Worm (Caenorhabditis elegans) whole organism, L4 larva: ENCODE results near the gene yju-2.

ENCODE experiments used
- F10B5.3 ChIP-seq: sonication (generic microtip); optimal IDR thresholded peaks from 2 replicates; lab custom pipeline; 2016; ENCODE audit warnings: mild to moderate bottlenecking, missing genetic modification characterization, missing compliant biosample characterization
- R02D3.7 ChIP-seq: fragments of 150-350 bp; sonication (generic microtip); optimal IDR thresholded peaks from 3 replicates; lab custom pipeline; 2014; ENCODE audit warnings: missing biosample characterization, missing genetic modification characterization
- T26A8.4 ChIP-seq: fragments of 200-800 bp; sonication (Bioruptor generic); IDR thresholded peaks from 2 replicates; pipeline ENCODE4 v1.3.6; 2022; ENCODE audit warnings: missing genetic modification characterization, missing compliant biosample characterization
- Y5F2A.4 ChIP-seq: fragments of 200-800 bp; sonication (Bioruptor generic); optimal IDR thresholded peaks from 2 replicates; lab custom pipeline; 2018; ENCODE audit warnings: mild to moderate bottlenecking, missing genetic modification characterization, missing compliant biosample characterization
- aha-1 ChIP-seq: fragments of 150-350 bp; peaks from one replicate; lab custom pipeline; 2014; ENCODE audit warnings: missing biosample characterization, missing genetic modification characterization
- attf-4 ChIP-seq: sonication (generic microtip); optimal IDR thresholded peaks from 3 replicates; lab custom pipeline; 2017; ENCODE audit warnings: missing biosample characterization, missing genetic modification characterization
- ceh-20 ChIP-seq: fragments of 200-800 bp; sonication (Bioruptor generic); IDR thresholded peaks from 2 replicates; pipeline ENCODE4 v1.3.6; 2022; ENCODE audit warnings: missing genetic modification reagents, missing genetic modification characterization, missing compliant biosample characterization
- ctbp-1 ChIP-seq: fragments of 200-800 bp; sonication (Bioruptor generic); IDR thresholded peaks from 2 replicates; pipeline ENCODE4 v1.3.6; 2022; ENCODE audit warnings: missing genetic modification reagents, missing genetic modification characterization, missing compliant biosample characterization
- daf-12 ChIP-seq: fragments of 150-350 bp; optimal IDR thresholded peaks from 2 replicates; lab custom pipeline; 2014; ENCODE audit warnings: missing biosample characterization, missing genetic modification reagents, missing genetic modification characterization
- daf-16 ChIP-seq, 3 experiments: sonication (generic microtip); optimal IDR thresholded peaks; 2 replicates each; lab custom pipeline; 2016 to 2017; ENCODE audit warnings: missing genetic modification characterization in 3 of 3, missing genetic modification reagents in 3 of 3, mild to moderate bottlenecking in 2 of 3, missing compliant biosample characterization in 2 of 3, missing biosample characterization in 1 of 3, moderate library complexity in 1 of 3
- daf-19 ChIP-seq: fragments of 200-800 bp; sonication (Bioruptor generic); conservative IDR thresholded peaks from 2 replicates; pipeline ENCODE4 v1.3.6; 2022; ENCODE audit warnings: missing genetic modification characterization, missing compliant biosample characterization
- dmd-9 ChIP-seq: fragments of 200-800 bp; sonication (Bioruptor generic); IDR thresholded peaks from 2 replicates; pipeline ENCODE4 v1.3.6; 2022; ENCODE audit warnings: missing genetic modification reagents, missing genetic modification characterization, missing compliant biosample characterization
- dve-1 ChIP-seq: sonication (generic microtip); optimal IDR thresholded peaks from 2 replicates; lab custom pipeline; 2017; ENCODE audit warnings: antibody characterized with exemption, mild to moderate bottlenecking, missing genetic modification characterization, missing compliant biosample characterization; ENCODE audit not compliant: insufficient read depth
- gei-8 ChIP-seq: fragments of 200-800 bp; sonication (Bioruptor generic); optimal IDR thresholded peaks from 2 replicates; lab custom pipeline; 2018; ENCODE audit warnings: mild to moderate bottlenecking, missing genetic modification characterization, missing compliant biosample characterization
- hlh-11 ChIP-seq: fragments of 200-800 bp; sonication (Bioruptor generic); optimal IDR thresholded peaks from 2 replicates; lab custom pipeline; 2018; ENCODE audit warnings: mild to moderate bottlenecking, missing genetic modification characterization, missing compliant biosample characterization
- hlh-30 ChIP-seq: sonication (generic microtip); optimal IDR thresholded peaks from 2 replicates; lab custom pipeline; 2017; ENCODE audit warnings: antibody characterized with exemption, mild to moderate bottlenecking, missing genetic modification characterization, missing compliant biosample characterization; ENCODE audit not compliant: insufficient read depth
- jun-1 ChIP-seq: fragments of 150-350 bp; optimal IDR thresholded peaks from 2 replicates; lab custom pipeline; 2014; ENCODE audit warnings: missing biosample characterization, missing genetic modification reagents, missing genetic modification characterization
- lim-7 ChIP-seq: fragments of 200-800 bp; sonication (Bioruptor generic); IDR thresholded peaks from 2 replicates; pipeline ENCODE4 v1.3.6; 2022; ENCODE audit warnings: missing genetic modification characterization, missing compliant biosample characterization
- lin-15B ChIP-seq: fragments of 150-350 bp; sonication (generic microtip); optimal IDR thresholded peaks from 3 replicates; lab custom pipeline; 2014; ENCODE audit warnings: missing biosample characterization, missing genetic modification characterization
- lin-38 ChIP-seq: fragments of 200-800 bp; sonication (Bioruptor generic); IDR thresholded peaks from 2 replicates; pipeline ENCODE4 v1.3.6; 2022; ENCODE audit warnings: missing genetic modification reagents, missing genetic modification characterization, missing compliant biosample characterization
- lin-39 ChIP-seq: fragments of 150-350 bp; optimal IDR thresholded peaks from 2 replicates; lab custom pipeline; 2014; ENCODE audit warnings: missing biosample characterization, missing genetic modification reagents, missing genetic modification characterization
- lsy-2 ChIP-seq, 2 experiments: fragments of 150-350 bp in 1 of 2; sonication (generic microtip) in 1 of 2; optimal IDR thresholded peaks; 2 replicates each; lab custom pipeline; 2014 to 2017; ENCODE audit warnings: missing biosample characterization in 2 of 2, missing genetic modification characterization in 2 of 2
- mdl-1 ChIP-seq, 2 experiments: fragments of 150-350 bp in 1 of 2; sonication (generic microtip) in 1 of 2; optimal IDR thresholded peaks; 2 replicates each; lab custom pipeline; 2014 to 2017; ENCODE audit warnings: missing biosample characterization in 2 of 2, missing genetic modification characterization in 2 of 2
- mes-2 ChIP-seq: sonication (generic microtip); optimal IDR thresholded peaks from 2 replicates; lab custom pipeline; 2016; ENCODE audit warnings: missing genotype, mild to moderate bottlenecking, missing genetic modification characterization, missing compliant biosample characterization; ENCODE audit not compliant: poor library complexity, severe bottlenecking
- nhr-11 ChIP-seq: fragments of 150-350 bp; optimal IDR thresholded peaks from 2 replicates; lab custom pipeline; 2014; ENCODE audit warnings: missing biosample characterization, missing genetic modification characterization
- nhr-111 ChIP-seq: fragments of 200-800 bp; sonication (Bioruptor generic); optimal IDR thresholded peaks from 2 replicates; lab custom pipeline; 2018; ENCODE audit warnings: mild to moderate bottlenecking, missing genetic modification characterization, missing compliant biosample characterization
- nhr-28 ChIP-seq: fragments of 150-350 bp; optimal IDR thresholded peaks from 2 replicates; lab custom pipeline; 2014; ENCODE audit warnings: missing biosample characterization, missing genetic modification characterization
- pqm-1 ChIP-seq: sonication (generic microtip); optimal IDR thresholded peaks from 2 replicates; lab custom pipeline; 2017; ENCODE audit warnings: missing biosample characterization, missing genetic modification characterization
- saeg-2 ChIP-seq: fragments of 200-800 bp; sonication (Bioruptor generic); IDR thresholded peaks from 2 replicates; pipeline ENCODE4 v1.3.6; 2022; ENCODE audit warnings: missing genetic modification reagents, missing genetic modification characterization, missing compliant biosample characterization
- set-16 ChIP-seq: fragments of 200-800 bp; sonication (Bioruptor generic); IDR thresholded peaks from 2 replicates; pipeline ENCODE4 v1.3.6; 2022; ENCODE audit warnings: missing genetic modification reagents, missing genetic modification characterization, missing compliant biosample characterization
- snpc-1.2 ChIP-seq: fragments of 200-800 bp; sonication (Bioruptor generic); IDR thresholded peaks from 2 replicates; pipeline ENCODE4 v1.3.6; 2022; ENCODE audit warnings: missing genetic modification reagents, missing genetic modification characterization, missing compliant biosample characterization
- snpc-4 ChIP-seq: fragments of 150-350 bp; optimal IDR thresholded peaks from 2 replicates; lab custom pipeline; 2014; ENCODE audit warnings: missing biosample characterization, missing genetic modification characterization
- tra-1 ChIP-seq: fragments of 200-800 bp; sonication (Bioruptor generic); IDR thresholded peaks from 2 replicates; pipeline ENCODE4 v1.3.6; 2022; ENCODE audit warnings: missing genetic modification reagents, missing genetic modification characterization, missing compliant biosample characterization
- unc-130 ChIP-seq: sonication (generic microtip); optimal IDR thresholded peaks from 2 replicates; lab custom pipeline; 2016; ENCODE audit warnings: missing genetic modification reagents, missing genetic modification characterization, missing compliant biosample characterization
- unc-62 ChIP-seq, 3 experiments: fragments of 150-350 bp in 1 of 3; sonication (generic microtip); optimal IDR thresholded peaks in 2 of 3; peaks in 1 of 3; 1 replicate in 1 of 3; 2 replicates in 2 of 3; lab custom pipeline; 2014 to 2017; ENCODE audit warnings: missing biosample characterization in 3 of 3, missing genetic modification characterization in 3 of 3, missing genetic modification reagents in 3 of 3, missing genotype in 1 of 3
- zag-1 ChIP-seq: fragments of 150-350 bp; optimal IDR thresholded peaks from 2 replicates; lab custom pipeline; 2014; ENCODE audit warnings: missing biosample characterization, missing genetic modification characterization
- zfp-3 ChIP-seq: fragments of 200-800 bp; sonication (Bioruptor generic); conservative IDR thresholded peaks from 2 replicates; pipeline ENCODE4 v1.3.6; 2022; ENCODE audit warnings: missing genetic modification reagents, missing genetic modification characterization, missing compliant biosample characterization
- ztf-11 ChIP-seq: fragments of 150-350 bp; optimal IDR thresholded peaks from 2 replicates; lab custom pipeline; 2014; ENCODE audit warnings: missing biosample characterization, missing genetic modification characterization

yju-2 gene

DNA sequence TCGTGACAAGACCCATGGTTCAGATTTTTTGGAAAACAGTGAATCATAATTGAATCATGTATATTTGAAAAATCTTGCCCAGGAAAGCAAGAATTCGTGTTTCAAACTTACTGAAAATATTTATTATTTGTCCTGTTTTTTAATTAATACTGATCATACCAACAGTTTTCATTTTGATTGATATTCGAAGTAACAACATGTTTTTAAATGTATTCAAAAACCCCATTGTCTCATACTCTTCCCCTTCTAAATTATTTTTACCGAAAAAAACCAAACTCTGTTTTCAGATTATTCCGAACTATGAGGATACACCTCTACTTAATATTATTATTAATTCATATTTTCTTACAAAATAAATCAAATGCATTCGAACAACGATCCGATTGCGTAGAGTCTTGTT lies 32.1 kb downstream of the yju-2 start, which contains the start of gene R151.1:
TSS of gene R151.1 (plus strand) at position 301 of the 400 bp plus-strand sequence.
- TF ChIP-seq ctbp-1, result no peak
- no peak for TF ChIP-seq unc-130 (GFP tag; lab: Kevin White, UChicago)
- no peak for TF ChIP-seq snpc-4 (tag; lab: Kevin White, UChicago)
- TF ChIP-seq lim-7 (GFP tag; lab: Robert Waterston, UW), result no peak
- no peak for TF ChIP-seq zag-1 (tag; lab: Kevin White, UChicago)
- no peak for TF ChIP-seq nhr-28 (tag; lab: Kevin White, UChicago)
- no peak for TF ChIP-seq nhr-111 (GFP tag; lab: Kevin White, UChicago)
- no peak for TF ChIP-seq T26A8.4 (GFP tag; lab: Robert Waterston, UW)
- no peak for TF ChIP-seq lsy-2 (tag; optimal IDR thresholded peaks at IDR 0.05; lab: Kevin White, UChicago)
- TF ChIP-seq lin-38 (GFP tag; lab: Robert Waterston, UW), result no peak
- TF ChIP-seq dve-1 (tag; lab: Kevin White, UChicago), result no peak
- no peak for TF ChIP-seq lin-15B (tag; lab: Kevin White, UChicago)
- no peak for TF ChIP-seq snpc-1.2 (GFP tag; lab: Robert Waterston, UW)
- no peak for TF ChIP-seq dmd-9 (GFP tag; lab: Robert Waterston, UW)
- TF ChIP-seq attf-4 (tag; lab: Kevin White, UChicago), result no peak
- no peak for TF ChIP-seq daf-19
- no peak for TF ChIP-seq tra-1 (GFP tag; lab: Robert Waterston, UW)
- no peak for TF ChIP-seq daf-12
- no peak for TF ChIP-seq Y5F2A.4 (GFP tag; lab: Kevin White, UChicago)
- TF ChIP-seq pqm-1 (tag; lab: Kevin White, UChicago), result no peak

DNA sequence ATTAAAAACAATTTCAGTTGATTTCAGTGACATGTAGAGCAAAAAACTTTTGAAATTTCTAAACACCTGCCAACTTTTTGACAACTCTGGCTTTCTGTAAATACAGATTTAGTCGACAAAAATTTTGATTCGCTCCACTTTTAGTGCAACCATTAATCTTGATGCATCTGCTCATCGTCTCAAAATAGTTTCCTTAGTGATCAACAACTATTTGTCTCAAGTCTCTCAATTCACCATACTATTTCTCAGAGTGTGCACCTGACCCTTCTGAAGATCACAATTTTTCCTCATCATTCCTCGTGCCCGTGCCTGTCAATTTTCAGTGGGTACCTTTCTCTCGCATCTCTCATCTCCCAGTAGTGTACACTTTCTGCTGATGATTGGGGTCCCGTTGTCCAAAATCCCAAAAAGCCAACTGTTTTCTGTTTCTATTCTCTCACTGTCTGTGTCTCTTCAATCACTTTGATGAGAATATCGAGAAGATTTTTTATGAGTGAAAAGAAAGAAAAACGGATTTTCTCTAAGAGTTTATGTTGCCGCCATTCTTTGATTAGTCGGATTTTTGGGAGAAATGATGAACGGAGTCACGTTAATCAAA lies 32.9 kb downstream of the yju-2 start:
- TF ChIP-seq ceh-20 (GFP tag; lab: Robert Waterston, UW) (0 out of 2 replicates have a peak, but pooled peaks have one; percentile 48), ztf-11 (no peak), R02D3.7 (no peak), lsy-2 (tag; optimal IDR thresholded peaks at IDR 0.05; lab: Kevin White, UChicago) (peak in 1 of 2 experiments; percentile 18), unc-62 (GFP tag; optimal IDR thresholded peaks at IDR 0.05 in 1 of 2; lab: Kevin White, UChicago) (peak in 1 of 2 experiments; percentile 68), unc-62 (tag; optimal IDR thresholded peaks at IDR 0.05; lab: Kevin White, UChicago) (no peak), aha-1 (peak; percentile 84), daf-16 (GFP tag; optimal IDR thresholded peaks at IDR 0.05; lab: Kevin White, UChicago) (peak in 1 of 2 experiments; percentile 95), daf-16 (tag; optimal IDR thresholded peaks at IDR 0.05; lab: Kevin White, UChicago) (no peak), mes-2 (no peak), nhr-28 (tag; lab: Kevin White, UChicago) (peak; percentile 5), saeg-2 (no peak), attf-4 (tag; lab: Kevin White, UChicago) (no peak), daf-19 (no peak), mdl-1 (tag; optimal IDR thresholded peaks at IDR 0.05; lab: Kevin White, UChicago) (peak in 1 of 2 experiments; percentile 0), F10B5.3 (tag; lab: Kevin White, UChicago) (no peak), gei-8 (GFP tag; lab: Kevin White, UChicago) (no peak), set-16 (GFP tag; lab: Robert Waterston, UW) (no peak), lin-39 (tag; lab: Kevin White, UChicago) (no peak), nhr-11 (tag; lab: Kevin White, UChicago) (peak; percentile 82), hlh-11 (tag; lab: Kevin White, UChicago) (peak; percentile 68), zfp-3 (GFP tag; lab: Robert Waterston, UW) (no peak), jun-1 (tag; lab: Kevin White, UChicago) (no peak), hlh-30 (tag; lab: Kevin White, UChicago) (peak; percentile 68)
